Fruit fly (Drosophila melanogaster): ENCODE data around the gene Tk.

DNA sequence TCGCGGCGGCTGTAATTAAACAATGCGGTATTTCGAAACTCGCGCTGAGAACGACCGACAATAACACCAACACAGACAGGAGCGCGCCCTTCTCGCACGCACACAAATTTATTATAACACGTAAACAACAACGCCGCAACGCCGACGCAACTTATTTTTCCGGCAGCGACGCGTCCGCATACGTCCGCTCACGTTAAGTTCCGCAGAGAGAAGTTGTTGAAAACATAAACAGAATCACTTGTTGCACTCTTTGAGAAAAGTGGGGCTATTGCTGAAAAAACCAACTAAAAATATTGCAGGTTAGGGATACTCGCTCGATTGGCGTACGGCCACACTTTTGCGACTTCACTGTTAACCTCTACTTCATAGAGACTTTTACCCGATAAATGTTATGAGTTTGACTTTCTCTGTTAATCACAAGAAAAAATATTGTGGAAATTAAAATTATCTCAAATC lies 56.3 kb downstream of the Tk start, which contains the start of gene Cad87A:
- peak; percentile 43 for TF ChIP-seq EcR (GFP tag; optimal IDR thresholded peaks at IDR 0.05)
- no peak for TF ChIP-seq D1 (tag; optimal IDR thresholded peaks at IDR 0.05)
- no peak for TF ChIP-seq CG12605 (GFP tag; IDR thresholded peaks at IDR 0.05)
- no peak for TF ChIP-seq CG8301 (tag; optimal IDR thresholded peaks at IDR 0.05)
- no peak for TF ChIP-seq rn (GFP tag; IDR thresholded peaks at IDR 0.05)
- no peak for TF ChIP-seq CG4496 (GFP tag; IDR thresholded peaks at IDR 0.05)
- peak; percentile 12 for TF ChIP-seq gl (tag; optimal IDR thresholded peaks at IDR 0.05)
- TF ChIP-seq CG32121 (GFP tag; IDR thresholded peaks at IDR 0.05): no peak
- no peak for TF ChIP-seq CG10348 (GFP tag; IDR thresholded peaks at IDR 0.05)
- no peak for TF ChIP-seq CG34367 (tag; optimal IDR thresholded peaks at IDR 0.05)
- TF ChIP-seq Pif1A (GFP tag; optimal IDR thresholded peaks at IDR 0.05): no peak
